Worm (Caenorhabditis elegans): ENCODE data around the gene F56C3.4.

F56C3.4 gene

ce11 chrX:1397516-1397915 lies 37.0 kb upstream of the F56C3.4 start, which contains the start of gene H39E20.1:
TSS of gene H39E20.1 (minus strand) at chrX:1397616.
- TF ChIP-seq xnd-1 (tag; optimal IDR thresholded peaks at IDR 0.05) (peak; percentile 30), madf-8 (GFP tag; conservative IDR thresholded peaks at IDR 0.05) (0 out of 2 replicates have a peak, but pooled peaks have one; percentile 32), efl-1 (GFP tag; optimal IDR thresholded peaks at IDR 0.05) (peak; percentile 51), aptf-2 (GFP tag; conservative IDR thresholded peaks at IDR 0.05) (no peak), nhr-120 (GFP tag; IDR thresholded peaks at IDR 0.05) (no peak), snpc-4 (GFP tag; optimal IDR thresholded peaks at IDR 0.05) (no peak), snpc-4 (tag; optimal IDR thresholded peaks at IDR 0.05) (no peak)

- TF ChIP-seq snpc-4 (GFP tag; optimal IDR thresholded peaks at IDR 0.05) (no peak), snpc-4 (tag; optimal IDR thresholded peaks at IDR 0.05) (no peak), bed-1 (GFP tag; IDR thresholded peaks at IDR 0.05) (no peak), lir-1 (GFP tag; conservative IDR thresholded peaks at IDR 0.05) (0 out of 2 replicates have a peak, but pooled peaks have one; percentile 8), lin-40 (tag; optimal IDR thresholded peaks at IDR 0.05) (peak; percentile 27), ztf-18 (tag; optimal IDR thresholded peaks at IDR 0.05) (no peak), F39B2.1 (GFP tag; IDR thresholded peaks at IDR 0.05) (no peak), hmg-1.2 (GFP tag; IDR thresholded peaks at IDR 0.05) (no peak), K11D2.4 (GFP tag; IDR thresholded peaks at IDR 0.05) (0 out of 2 replicates have a peak, but pooled peaks have one; percentile 32), cebp-1 (GFP tag; IDR thresholded peaks at IDR 0.05) (no peak), cebp-1 (tag; optimal IDR thresholded peaks at IDR 0.05) (peak; percentile 32), atf-7 (tag; optimal IDR thresholded peaks at IDR 0.05) (peak; percentile 51), lag-1 (GFP tag; IDR thresholded peaks at IDR 0.05) (no peak), cebp-2 (GFP tag; IDR thresholded peaks at IDR 0.05) (no peak), lin-54 (GFP tag; optimal IDR thresholded peaks at IDR 0.05) (no peak), K12H6.12 (tag; optimal IDR thresholded peaks at IDR 0.05) (peak; percentile 30), somi-1 (GFP tag; optimal IDR thresholded peaks at IDR 0.05) (peak; percentile 38)
Observed at ce11 chrX:1395793-1396192, 35.3 kb upstream of the F56C3.4 start.

ce11 chrX:1394437-1394836 lies 33.9 kb upstream of the F56C3.4 start:
- TF ChIP-seq snpc-4 (GFP tag; optimal IDR thresholded peaks at IDR 0.05) (no peak), snpc-4 (tag; optimal IDR thresholded peaks at IDR 0.05) (no peak), ccch-3 (GFP tag; optimal IDR thresholded peaks at IDR 0.05) (no peak), bed-2 (GFP tag; IDR thresholded peaks at IDR 0.05) (no peak), ama-1 (optimal IDR thresholded peaks at IDR 0.05) (no peak), ama-1 (GFP tag; optimal IDR thresholded peaks at IDR 0.05) (no peak), tbp1 (GFP tag; optimal IDR thresholded peaks at IDR 0.05) (no peak), ceh-58 (GFP tag; IDR thresholded peaks at IDR 0.05) (no peak), egl-44 (GFP tag; IDR thresholded peaks at IDR 0.05) (no peak), tlf-1 (GFP tag; optimal IDR thresholded peaks at IDR 0.05) (no peak), madf-3 (GFP tag; IDR thresholded peaks at IDR 0.05) (no peak), B0019.2 (GFP tag; conservative IDR thresholded peaks at IDR 0.05) (no peak)

- TF ChIP-seq Y53G8AR.9 (GFP tag; conservative IDR thresholded peaks at IDR 0.05): no peak
- no peak for TF ChIP-seq hlh-26 (GFP tag; conservative IDR thresholded peaks at IDR 0.05)
- no peak for TF ChIP-seq D2030.7 (GFP tag; IDR thresholded peaks at IDR 0.05)
- no peak for TF ChIP-seq B0336.3 (GFP tag; IDR thresholded peaks at IDR 0.05)
- TF ChIP-seq ztf-22 (GFP tag; optimal IDR thresholded peaks at IDR 0.05): no peak
- no peak for TF ChIP-seq ztf-18 (tag; optimal IDR thresholded peaks at IDR 0.05)
- no peak for TF ChIP-seq lsy-27 (tag; optimal IDR thresholded peaks at IDR 0.05; ENCODE audit: borderline replicate concordance, insufficient read depth)
- no peak for TF ChIP-seq athp-1 (tag; optimal IDR thresholded peaks at IDR 0.05)
- no peak for TF ChIP-seq ztf-26 (tag; optimal IDR thresholded peaks at IDR 0.05)
- TF ChIP-seq ceh-91 (GFP tag; IDR thresholded peaks at IDR 0.05): no peak
Observed at ce11 chrX:1393891-1394290, 33.4 kb upstream of the F56C3.4 start, which contains the start of gene F56C3.9. TSS of gene F56C3.9 (minus strand) at chrX:1393991.

Measured in whole organism, young adult.